Worm (Caenorhabditis elegans) whole organism, L4 larva: ENCODE measurements around the gene T22D1.18.

Experiments used
- F37D6.2 ChIP-seq: sonication (generic microtip); optimal IDR thresholded peaks from 2 replicates; lab custom pipeline; 2016; ENCODE audit warnings: mild to moderate bottlenecking, missing genetic modification characterization, missing compliant biosample characterization
- F44E2.7 ChIP-seq: fragments of 200-800 bp; sonication (Bioruptor generic); IDR thresholded peaks from 2 replicates; pipeline ENCODE4 v2.1.2; 2022; ENCODE audit warnings: missing genetic modification characterization, missing compliant biosample characterization
- T20F7.1 ChIP-seq: fragments of 200-800 bp; sonication (Bioruptor generic); optimal IDR thresholded peaks from 2 replicates; lab custom pipeline; 2018; ENCODE audit warnings: mild to moderate bottlenecking, missing genetic modification characterization, missing compliant biosample characterization
- Y105C5A.15 ChIP-seq: fragments of 200-800 bp; sonication (Bioruptor generic); IDR thresholded peaks from 2 replicates; pipeline ENCODE4 v1.3.6; 2022; ENCODE audit warnings: missing genetic modification characterization, missing compliant biosample characterization
- Y48G9A.11 ChIP-seq: fragments of 200-800 bp; sonication (Bioruptor generic); IDR thresholded peaks from 2 replicates; pipeline ENCODE4 v1.3.6; 2022; ENCODE audit warnings: missing genetic modification reagents, missing genetic modification characterization, missing compliant biosample characterization
- attf-4 ChIP-seq: sonication (generic microtip); optimal IDR thresholded peaks from 3 replicates; lab custom pipeline; 2017; ENCODE audit warnings: missing biosample characterization, missing genetic modification characterization
- ceh-20 ChIP-seq: fragments of 200-800 bp; sonication (Bioruptor generic); IDR thresholded peaks from 2 replicates; pipeline ENCODE4 v1.3.6; 2022; ENCODE audit warnings: missing genetic modification reagents, missing genetic modification characterization, missing compliant biosample characterization
- ceh-28 ChIP-seq: fragments of 150-350 bp; optimal IDR thresholded peaks from 2 replicates; lab custom pipeline; 2014; ENCODE audit warnings: missing biosample characterization, missing genetic modification reagents, missing genetic modification characterization
- daf-12 ChIP-seq: fragments of 150-350 bp; optimal IDR thresholded peaks from 2 replicates; lab custom pipeline; 2014; ENCODE audit warnings: missing biosample characterization, missing genetic modification reagents, missing genetic modification characterization
- daf-8 ChIP-seq: fragments of 200-800 bp; sonication (Bioruptor generic); IDR thresholded peaks from 2 replicates; pipeline ENCODE4 v1.3.6; 2022; ENCODE audit warnings: missing genetic modification characterization, missing compliant biosample characterization
- dmd-6 ChIP-seq: fragments of 200-800 bp; sonication (Bioruptor generic); IDR thresholded peaks from 2 replicates; pipeline ENCODE4 v1.3.6; 2022; ENCODE audit warnings: missing genetic modification reagents, missing genetic modification characterization, missing compliant biosample characterization
- dmd-9 ChIP-seq: fragments of 200-800 bp; sonication (Bioruptor generic); IDR thresholded peaks from 2 replicates; pipeline ENCODE4 v1.3.6; 2022; ENCODE audit warnings: missing genetic modification reagents, missing genetic modification characterization, missing compliant biosample characterization
- dpl-1 ChIP-seq: fragments of 150-350 bp; optimal IDR thresholded peaks from 2 replicates; lab custom pipeline; 2014; ENCODE audit warnings: missing biosample characterization, missing genetic modification reagents, missing genetic modification characterization
- dve-1 ChIP-seq: sonication (generic microtip); optimal IDR thresholded peaks from 2 replicates; lab custom pipeline; 2017; ENCODE audit warnings: antibody characterized with exemption, mild to moderate bottlenecking, missing genetic modification characterization, missing compliant biosample characterization; ENCODE audit not compliant: insufficient read depth
- egl-27 ChIP-seq: sonication (generic microtip); optimal IDR thresholded peaks from 3 replicates; lab custom pipeline; 2017; ENCODE audit warnings: missing biosample characterization, missing genetic modification reagents, missing genetic modification characterization
- fos-1 ChIP-seq: fragments of 150-350 bp; optimal IDR thresholded peaks from 2 replicates; lab custom pipeline; 2014; ENCODE audit warnings: missing biosample characterization, missing genetic modification characterization
- hif-1 ChIP-seq, 2 experiments: sonication (generic microtip); optimal IDR thresholded peaks; 2 replicates each; lab custom pipeline; 2016 to 2017; ENCODE audit warnings: missing compliant biosample characterization in 2 of 2, missing genetic modification characterization in 2 of 2, missing genetic modification reagents in 2 of 2, missing genotype in 2 of 2, mild to moderate bottlenecking in 1 of 2
- hmg-1.1 ChIP-seq: fragments of 200-800 bp; sonication (Bioruptor generic); IDR thresholded peaks from 2 replicates; pipeline ENCODE4 v1.3.6; 2022; ENCODE audit warnings: missing genetic modification reagents, missing genetic modification characterization, missing compliant biosample characterization
- lim-7 ChIP-seq: fragments of 200-800 bp; sonication (Bioruptor generic); IDR thresholded peaks from 2 replicates; pipeline ENCODE4 v1.3.6; 2022; ENCODE audit warnings: missing genetic modification characterization, missing compliant biosample characterization
- lin-39 ChIP-seq: fragments of 150-350 bp; optimal IDR thresholded peaks from 2 replicates; lab custom pipeline; 2014; ENCODE audit warnings: missing biosample characterization, missing genetic modification reagents, missing genetic modification characterization
- lir-3 ChIP-seq: sonication (generic microtip); optimal IDR thresholded peaks from 2 replicates; lab custom pipeline; 2016; ENCODE audit warnings: mild to moderate bottlenecking, missing genetic modification characterization, missing compliant biosample characterization
- madf-9 ChIP-seq: fragments of 200-800 bp; sonication (Bioruptor generic); conservative IDR thresholded peaks from 2 replicates; pipeline ENCODE4 v1.3.6; 2022; ENCODE audit warnings: missing genetic modification reagents, missing genetic modification characterization, missing compliant biosample characterization
- mdl-1 ChIP-seq, 2 experiments: fragments of 150-350 bp in 1 of 2; sonication (generic microtip) in 1 of 2; optimal IDR thresholded peaks; 2 replicates each; lab custom pipeline; 2014 to 2017; ENCODE audit warnings: missing biosample characterization in 2 of 2, missing genetic modification characterization in 2 of 2
- mdt-29 ChIP-seq: fragments of 200-800 bp; sonication (Bioruptor generic); IDR thresholded peaks from 2 replicates; pipeline ENCODE4 v1.3.6; 2022; ENCODE audit warnings: missing genetic modification reagents, missing genetic modification characterization, missing compliant biosample characterization
- mep-1 ChIP-seq: fragments of 150-350 bp; sonication (generic microtip); optimal IDR thresholded peaks from 3 replicates; lab custom pipeline; 2014; ENCODE audit warnings: missing biosample characterization, missing genetic modification characterization
- mxl-2 ChIP-seq: fragments of 200-800 bp; sonication (Bioruptor generic); conservative IDR thresholded peaks from 2 replicates; pipeline ENCODE4 v1.3.6; 2022; ENCODE audit warnings: missing genetic modification reagents, missing genetic modification characterization, missing compliant biosample characterization
- mxl-3 ChIP-seq: fragments of 200-800 bp; sonication (Bioruptor generic); optimal IDR thresholded peaks from 2 replicates; lab custom pipeline; 2018; ENCODE audit warnings: mild to moderate bottlenecking, missing genetic modification characterization, missing compliant biosample characterization
- nhr-10 ChIP-seq: fragments of 150-350 bp; optimal IDR thresholded peaks from 2 replicates; lab custom pipeline; 2014; ENCODE audit warnings: missing biosample characterization, missing genetic modification characterization
- nhr-102 ChIP-seq: sonication (generic microtip); optimal IDR thresholded peaks from 2 replicates; lab custom pipeline; 2016; ENCODE audit warnings: mild to moderate bottlenecking, missing genetic modification characterization, moderate library complexity, missing compliant biosample characterization
- nhr-48 ChIP-seq: sonication (generic microtip); optimal IDR thresholded peaks from 2 replicates; lab custom pipeline; 2016; ENCODE audit warnings: mild to moderate bottlenecking, missing genetic modification characterization, missing compliant biosample characterization
- nhr-6 ChIP-seq: fragments of 150-350 bp; optimal IDR thresholded peaks from 2 replicates; lab custom pipeline; 2014; ENCODE audit warnings: missing biosample characterization, missing genetic modification characterization
- nhr-76 ChIP-seq: fragments of 150-350 bp; optimal IDR thresholded peaks from 2 replicates; lab custom pipeline; 2014; ENCODE audit warnings: missing biosample characterization, missing genetic modification characterization
- nhr-77 ChIP-seq: fragments of 150-350 bp; optimal IDR thresholded peaks from 2 replicates; lab custom pipeline; 2014; ENCODE audit warnings: missing biosample characterization, missing genetic modification characterization
- pha-4 ChIP-seq, 2 experiments: fragments of 150-350 bp in 1 of 2; fragments of 200-800 bp in 1 of 2; sonication (Bioruptor generic) in 1 of 2; IDR thresholded peaks in 1 of 2; optimal IDR thresholded peaks in 1 of 2; 2 replicates each; pipeline versions ENCODE4 v1.3.6 to Lab custom; 2014 to 2022; ENCODE audit warnings: missing genetic modification characterization in 2 of 2, missing genetic modification reagents in 2 of 2, missing biosample characterization in 1 of 2, missing compliant biosample characterization in 1 of 2
- php-3 ChIP-seq: fragments of 200-800 bp; sonication (Bioruptor generic); IDR thresholded peaks from 2 replicates; pipeline ENCODE4 v1.3.6; 2022; ENCODE audit warnings: missing genetic modification reagents, missing genetic modification characterization, missing compliant biosample characterization
- saeg-2 ChIP-seq: fragments of 200-800 bp; sonication (Bioruptor generic); IDR thresholded peaks from 2 replicates; pipeline ENCODE4 v1.3.6; 2022; ENCODE audit warnings: missing genetic modification reagents, missing genetic modification characterization, missing compliant biosample characterization
- sdz-12 ChIP-seq: fragments of 200-800 bp; sonication (Bioruptor generic); optimal IDR thresholded peaks from 2 replicates; lab custom pipeline; 2018; ENCODE audit warnings: mild to moderate bottlenecking, missing genetic modification characterization, missing compliant biosample characterization
- snpc-1.2 ChIP-seq: fragments of 200-800 bp; sonication (Bioruptor generic); IDR thresholded peaks from 2 replicates; pipeline ENCODE4 v1.3.6; 2022; ENCODE audit warnings: missing genetic modification reagents, missing genetic modification characterization, missing compliant biosample characterization
- snpc-4 ChIP-seq: fragments of 150-350 bp; optimal IDR thresholded peaks from 2 replicates; lab custom pipeline; 2014; ENCODE audit warnings: missing biosample characterization, missing genetic modification characterization
- spr-1 ChIP-seq: sonication (generic microtip); optimal IDR thresholded peaks from 2 replicates; lab custom pipeline; 2016; ENCODE audit warnings: mild to moderate bottlenecking, missing genetic modification characterization, missing compliant biosample characterization
- unc-130 ChIP-seq: sonication (generic microtip); optimal IDR thresholded peaks from 2 replicates; lab custom pipeline; 2016; ENCODE audit warnings: missing genetic modification reagents, missing genetic modification characterization, missing compliant biosample characterization
- vab-7 ChIP-seq: fragments of 200-800 bp; sonication (Bioruptor generic); IDR thresholded peaks from 2 replicates; pipeline ENCODE4 v1.3.6; 2022; ENCODE audit warnings: missing genetic modification reagents, missing genetic modification characterization, missing compliant biosample characterization
- zfp-2 ChIP-seq: sonication (generic microtip); optimal IDR thresholded peaks from 2 replicates; lab custom pipeline; 2016; ENCODE audit warnings: mild to moderate bottlenecking, missing genetic modification characterization, missing compliant biosample characterization
- zfp-3 ChIP-seq: fragments of 200-800 bp; sonication (Bioruptor generic); conservative IDR thresholded peaks from 2 replicates; pipeline ENCODE4 v1.3.6; 2022; ENCODE audit warnings: missing genetic modification reagents, missing genetic modification characterization, missing compliant biosample characterization
- zip-2 ChIP-seq: fragments of 150-350 bp; optimal IDR thresholded peaks from 2 replicates; lab custom pipeline; 2014; ENCODE audit warnings: missing biosample characterization, missing genetic modification characterization

The T22D1.18 gene

ce11 chrIV:6903575-6903974 lies 16.4 kb downstream of the T22D1.18 start, which contains the start of gene T22D1.5:
T22D1.5 (plus strand) TSS chrIV:6903950.
- peak; percentile 22; the same call in 1 of the 2 replicates for TF ChIP-seq Y48G9A.11
- peak; percentile 85 for TF ChIP-seq snpc-1.2 (GFP tag; lab: Robert Waterston, UW)
- no peak for TF ChIP-seq vab-7 (GFP tag; lab: Robert Waterston, UW)
- TF ChIP-seq fos-1 (tag; lab: Kevin White, UChicago): no peak
- TF ChIP-seq nhr-6 (tag; lab: Kevin White, UChicago): no peak
- no peak for TF ChIP-seq ceh-20 (GFP tag; lab: Robert Waterston, UW)
- peak; percentile 38 for TF ChIP-seq unc-130
- TF ChIP-seq, all 104 proteins: peak for 3

DNA sequence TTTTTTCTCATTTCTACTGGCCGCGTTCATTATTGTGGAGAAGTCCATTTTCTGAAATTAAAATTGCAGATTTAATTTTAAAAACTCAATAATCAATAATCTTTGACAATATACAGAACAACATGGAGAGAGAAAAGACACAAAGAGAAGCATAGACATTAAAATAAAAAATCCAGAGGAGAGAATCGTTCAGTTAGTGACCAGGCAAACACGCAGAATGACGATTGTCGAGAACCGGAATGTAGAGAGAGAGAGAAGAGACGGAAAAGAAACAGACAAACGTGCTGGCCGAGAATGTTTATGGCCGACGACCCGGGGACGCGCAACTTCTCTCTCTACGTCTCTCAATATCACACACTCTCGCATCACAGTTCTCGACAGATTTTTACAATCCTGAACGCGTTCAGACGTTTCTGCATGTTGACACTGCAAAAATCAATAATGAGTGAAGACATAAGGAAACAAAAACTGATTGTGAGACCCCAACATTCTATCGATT lies 32.3 kb downstream of the T22D1.18 start, which contains the start of the genes T05A12.3 and T05A12.4:
T05A12.3 (minus strand) TSS at position 51 of the 499 bp plus-strand sequence.
T05A12.4 (plus strand) TSS at position 348 of the 499 bp plus-strand sequence.
- TF ChIP-seq snpc-1.2 (GFP tag; lab: Robert Waterston, UW) (peak; percentile 91), ceh-28 (peak; percentile 39), snpc-4 (tag; lab: Kevin White, UChicago) (no peak), lim-7 (GFP tag; lab: Robert Waterston, UW) (no peak), attf-4 (tag; lab: Kevin White, UChicago) (no peak), unc-130 (peak; percentile 86), nhr-48 (tag; lab: Kevin White, UChicago) (peak; percentile 24), mxl-3 (GFP tag; lab: Kevin White, UChicago) (peak; percentile 78), lin-39 (no peak), dmd-6 (GFP tag; lab: Robert Waterston, UW) (peak; percentile 46), dmd-9 (0 out of 2 replicates have a peak, but pooled peaks have one; percentile 21), saeg-2 (no peak), nhr-77 (tag; lab: Kevin White, UChicago) (no peak), nhr-6 (tag; lab: Kevin White, UChicago) (peak; percentile 44), Y105C5A.15 (GFP tag; lab: Robert Waterston, UW) (no peak), php-3 (GFP tag; lab: Robert Waterston, UW) (no peak), nhr-10 (tag; lab: Kevin White, UChicago) (no peak), spr-1 (tag; lab: Kevin White, UChicago) (no peak), nhr-102 (tag; lab: Kevin White, UChicago) (no peak)

ce11 chrIV:6883342-6883741 lies 36.6 kb downstream of the T22D1.18 start, which contains the start of gene tre-2:
tre-2 (minus strand) TSS chrIV:6883442.
- TF ChIP-seq zfp-3 (GFP tag; lab: Robert Waterston, UW): no peak
- TF ChIP-seq mdt-29 (GFP tag; lab: Robert Waterston, UW): no peak
- TF ChIP-seq mep-1 (tag; lab: Kevin White, UChicago): no peak
- TF ChIP-seq F37D6.2: no peak
- TF ChIP-seq zip-2: no peak
- TF ChIP-seq sdz-12 (GFP tag; lab: Kevin White, UChicago): no peak
- no peak for TF ChIP-seq mdl-1 (tag; optimal IDR thresholded peaks at IDR 0.05; lab: Kevin White, UChicago)

DNA sequence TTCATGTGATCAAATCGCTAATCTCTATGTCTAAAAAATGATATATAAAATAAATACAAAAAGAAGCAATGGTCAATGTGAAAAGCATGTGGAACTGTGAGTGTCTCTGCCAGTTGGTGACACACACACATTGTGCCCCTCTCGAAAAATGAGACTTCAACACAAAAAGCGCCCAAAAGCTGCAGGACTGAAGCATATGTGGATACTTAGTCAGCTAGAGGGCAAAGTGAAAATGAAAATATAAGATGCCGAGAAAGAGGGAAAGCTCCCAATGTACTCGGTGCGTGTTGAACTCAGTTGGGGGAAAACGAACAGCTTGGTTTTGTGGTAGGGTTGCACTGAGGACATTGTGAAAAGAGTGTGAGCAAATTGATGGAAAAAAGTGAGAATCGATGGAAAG lies 38.8 kb downstream of the T22D1.18 start:
- TF ChIP-seq mxl-2 (GFP tag; lab: Robert Waterston, UW) (peak; percentile 85), egl-27 (tag; lab: Kevin White, UChicago) (no peak), zfp-2 (tag; lab: Kevin White, UChicago) (no peak), lir-3 (tag; lab: Kevin White, UChicago) (no peak), madf-9 (GFP tag; lab: Robert Waterston, UW) (0 out of 2 replicates have a peak, but pooled peaks have one; percentile 11), nhr-102 (tag; lab: Kevin White, UChicago) (no peak), T20F7.1 (GFP tag; lab: Kevin White, UChicago) (no peak), hmg-1.1 (GFP tag; lab: Robert Waterston, UW) (peak; percentile 48; the same call in 1 of the 2 replicates), dve-1 (tag; lab: Kevin White, UChicago) (peak; percentile 12), nhr-76 (no peak), dpl-1 (GFP tag; lab: Kevin White, UChicago) (no peak), F44E2.7 (GFP tag; lab: Robert Waterston, UW) (no peak), pha-4 (GFP tag; IDR thresholded peaks at IDR 0.05; lab: Robert Waterston, UW) (peak; percentile 7; the same call in 1 of the 2 replicates), pha-4 (tag; optimal IDR thresholded peaks at IDR 0.05; lab: Kevin White, UChicago) (peak; percentile 38), vab-7 (GFP tag; lab: Robert Waterston, UW) (no peak), daf-8 (GFP tag; lab: Robert Waterston, UW) (no peak), hif-1 (tag; optimal IDR thresholded peaks at IDR 0.05; lab: Kevin White, UChicago) (peak in 1 of 2 experiments; percentile 60), daf-12 (tag; lab: Kevin White, UChicago) (no peak), nhr-10 (tag; lab: Kevin White, UChicago) (no peak)
